Worm (Caenorhabditis elegans) whole organism, L3 larva: Measurements from ENCODE around the gene Y46G5A.14.

ENCODE experiments used
- R02D3.7 ChIP-seq: fragments of 150-350 bp; optimal IDR thresholded peaks from 2 replicates; lab custom pipeline; 2014; ENCODE audit warnings: missing biosample characterization, missing genetic modification characterization
- aly-2 ChIP-seq: fragments of 150-350 bp; optimal IDR thresholded peaks from 2 replicates; lab custom pipeline; 2014; ENCODE audit warnings: missing biosample characterization, missing genetic modification characterization
- ama-1 ChIP-seq: fragments of 150-350 bp; optimal IDR thresholded peaks from 2 replicates; lab custom pipeline; 2018
- ceh-16 ChIP-seq: sonication (generic microtip); optimal IDR thresholded peaks from 2 replicates; lab custom pipeline; 2017; ENCODE audit warnings: missing biosample characterization, missing genetic modification characterization
- ceh-28 ChIP-seq: fragments of 150-350 bp; optimal IDR thresholded peaks from 2 replicates; lab custom pipeline; 2014; ENCODE audit warnings: missing biosample characterization, missing genetic modification reagents, missing genetic modification characterization
- ceh-9 ChIP-seq: sonication (generic microtip); optimal IDR thresholded peaks from 2 replicates; lab custom pipeline; 2018; ENCODE audit warnings: missing biosample characterization, missing genetic modification characterization
- daf-12 ChIP-seq: fragments of 150-350 bp; optimal IDR thresholded peaks from 2 replicates; lab custom pipeline; 2014; ENCODE audit warnings: missing biosample characterization, missing genetic modification reagents, missing genetic modification characterization
- egl-27 ChIP-seq: sonication (generic microtip); optimal IDR thresholded peaks from 4 replicates; lab custom pipeline; 2017; ENCODE audit warnings: missing biosample characterization, missing genetic modification reagents, missing genetic modification characterization
- egl-5 ChIP-seq: fragments of 150-350 bp; optimal IDR thresholded peaks from 2 replicates; lab custom pipeline; 2017; ENCODE audit warnings: missing biosample characterization, missing genetic modification reagents, missing genetic modification characterization, inconsistent platforms
- elt-1 ChIP-seq: fragments of 150-350 bp; optimal IDR thresholded peaks from 2 replicates; lab custom pipeline; 2014; ENCODE audit warnings: missing biosample characterization, missing genetic modification characterization
- elt-2 ChIP-seq: sonication (generic microtip); optimal IDR thresholded peaks from 2 replicates; lab custom pipeline; 2016; ENCODE audit warnings: missing genetic modification reagents, mild to moderate bottlenecking, missing genetic modification characterization, missing compliant biosample characterization
- elt-3 ChIP-seq, 3 experiments: fragments of 150-350 bp in 1 of 3; sonication (generic microtip) in 2 of 3; optimal IDR thresholded peaks; 2 replicates in 2 of 3; 4 replicates in 1 of 3; lab custom pipeline; 2014 to 2017; ENCODE audit warnings: missing biosample characterization in 3 of 3, missing genetic modification characterization in 3 of 3
- eor-1 ChIP-seq, 2 experiments: fragments of 150-350 bp; optimal IDR thresholded peaks; 2 replicates each; lab custom pipeline; 2014 to 2018; ENCODE audit warnings: missing biosample characterization in 2 of 2, missing genetic modification characterization in 2 of 2
- fkh-2 ChIP-seq: fragments of 150-350 bp; optimal IDR thresholded peaks from 2 replicates; lab custom pipeline; 2014; ENCODE audit warnings: missing biosample characterization, missing genetic modification reagents, missing genetic modification characterization
- hmg-11 ChIP-seq: sonication (generic microtip); optimal IDR thresholded peaks from 2 replicates; lab custom pipeline; 2016; ENCODE audit warnings: missing genetic modification characterization, missing compliant biosample characterization
- jun-1 ChIP-seq: fragments of 150-350 bp; optimal IDR thresholded peaks from 2 replicates; lab custom pipeline; 2014; ENCODE audit warnings: missing biosample characterization, missing genetic modification reagents, missing genetic modification characterization
- lin-15B ChIP-seq: fragments of 150-350 bp; optimal IDR thresholded peaks from 2 replicates; lab custom pipeline; 2014; ENCODE audit warnings: missing biosample characterization, missing genetic modification characterization
- lin-39 ChIP-seq: fragments of 150-350 bp; optimal IDR thresholded peaks from 2 replicates; lab custom pipeline; 2018; ENCODE audit warnings: missing biosample characterization, missing genetic modification reagents, missing genetic modification characterization
- mdl-1 ChIP-seq: fragments of 150-350 bp; optimal IDR thresholded peaks from 2 replicates; lab custom pipeline; 2014; ENCODE audit warnings: missing biosample characterization, missing genetic modification characterization
- mml-1 ChIP-seq: fragments of 150-350 bp; sonication (generic microtip); optimal IDR thresholded peaks from 3 replicates; lab custom pipeline; 2014; ENCODE audit warnings: missing biosample characterization, missing genetic modification characterization
- nfya-1 ChIP-seq: sonication (generic microtip); optimal IDR thresholded peaks from 2 replicates; lab custom pipeline; 2017; ENCODE audit warnings: missing genetic modification characterization, mild to moderate bottlenecking, missing compliant biosample characterization, antibody characterized with exemption, moderate library complexity; ENCODE audit not compliant: insufficient read depth
- nhr-11 ChIP-seq: fragments of 150-350 bp; optimal IDR thresholded peaks from 2 replicates; lab custom pipeline; 2014; ENCODE audit warnings: missing biosample characterization, missing genetic modification characterization
- nhr-12 ChIP-seq: fragments of 150-350 bp; optimal IDR thresholded peaks from 2 replicates; lab custom pipeline; 2014; ENCODE audit warnings: missing biosample characterization, missing genetic modification characterization
- nhr-23 ChIP-seq: fragments of 150-350 bp; optimal IDR thresholded peaks from 2 replicates; lab custom pipeline; 2014; ENCODE audit warnings: missing biosample characterization, missing genetic modification reagents, missing genetic modification characterization
- nhr-237 ChIP-seq: fragments of 150-350 bp; optimal IDR thresholded peaks from 2 replicates; lab custom pipeline; 2014; ENCODE audit warnings: missing biosample characterization, missing genetic modification characterization
- nhr-25 ChIP-seq: sonication (generic microtip); optimal IDR thresholded peaks from 2 replicates; lab custom pipeline; 2017; ENCODE audit warnings: missing biosample characterization, missing genetic modification characterization
- nhr-28 ChIP-seq: fragments of 150-350 bp; optimal IDR thresholded peaks from 2 replicates; lab custom pipeline; 2014; ENCODE audit warnings: missing biosample characterization, missing genetic modification characterization
- nhr-43 ChIP-seq: sonication (generic microtip); optimal IDR thresholded peaks from 2 replicates; lab custom pipeline; 2016; ENCODE audit warnings: mild to moderate bottlenecking, missing genetic modification characterization, missing compliant biosample characterization; ENCODE audit not compliant: poor library complexity, severe bottlenecking
- nhr-67 ChIP-seq: fragments of 150-350 bp; optimal IDR thresholded peaks from 2 replicates; lab custom pipeline; 2014; ENCODE audit warnings: missing biosample characterization, missing genetic modification characterization
- nhr-76 ChIP-seq: fragments of 150-350 bp; sonication (generic microtip); optimal IDR thresholded peaks from 5 replicates; lab custom pipeline; 2014; ENCODE audit warnings: missing biosample characterization, missing genetic modification characterization
- pha-4 ChIP-seq: fragments of 150-350 bp; optimal IDR thresholded peaks from 2 replicates; lab custom pipeline; 2014; ENCODE audit warnings: missing biosample characterization, missing genetic modification reagents, missing genetic modification characterization
- sea-2 ChIP-seq: fragments of 150-350 bp; sonication (generic microtip); optimal IDR thresholded peaks from 4 replicates; lab custom pipeline; 2014; ENCODE audit warnings: missing biosample characterization, missing genetic modification reagents, missing genetic modification characterization
- skn-1 ChIP-seq: fragments of 150-350 bp; optimal IDR thresholded peaks from 2 replicates; lab custom pipeline; 2014; ENCODE audit warnings: missing biosample characterization, missing genetic modification characterization
- snpc-4 ChIP-seq: fragments of 150-350 bp; optimal IDR thresholded peaks from 2 replicates; lab custom pipeline; 2014; ENCODE audit warnings: missing biosample characterization, missing genetic modification characterization
- tbx-2 ChIP-seq: sonication (generic microtip); optimal IDR thresholded peaks from 2 replicates; lab custom pipeline; 2016; ENCODE audit warnings: mild to moderate bottlenecking, missing genetic modification characterization, missing compliant biosample characterization
- unc-62 ChIP-seq: fragments of 150-350 bp; sonication (generic microtip); optimal IDR thresholded peaks from 4 replicates; lab custom pipeline; 2014; ENCODE audit warnings: missing biosample characterization, missing genetic modification reagents, missing genetic modification characterization
- ztf-4 ChIP-seq: fragments of 150-350 bp; optimal IDR thresholded peaks from 2 replicates; lab custom pipeline; 2014; ENCODE audit warnings: missing biosample characterization, missing genetic modification characterization

Gene Y46G5A.14

ce11 chrII:12798814-12799213 lies 24.3 kb downstream of the Y46G5A.14 start (continued):
- peak; percentile 80 for TF ChIP-seq ztf-4 (tag; lab: Kevin White, UChicago)
- peak; percentile 49 for TF ChIP-seq R02D3.7 (tag; lab: Kevin White, UChicago)
- TF ChIP-seq nhr-12 (tag; lab: Kevin White, UChicago) = no peak
- peak; percentile 87 for TF ChIP-seq nhr-23 (tag; lab: Kevin White, UChicago)
- peak; percentile 90 for TF ChIP-seq nfya-1 (tag; lab: Kevin White, UChicago)
- no peak for TF ChIP-seq unc-62
- TF ChIP-seq eor-1 (tag; optimal IDR thresholded peaks at IDR 0.05; lab: Kevin White, UChicago) = no peak
- TF ChIP-seq nhr-11 (tag; lab: Kevin White, UChicago) = peak; percentile 69
- TF ChIP-seq lin-15B (tag; lab: Kevin White, UChicago) = peak; percentile 24

- TF ChIP-seq nhr-76 (tag; lab: Kevin White, UChicago) = no peak
- no peak for TF ChIP-seq nhr-25 (tag; lab: Kevin White, UChicago)
- TF ChIP-seq nhr-67 (tag; lab: Kevin White, UChicago) = no peak
- TF ChIP-seq nfya-1 (tag; lab: Kevin White, UChicago) = no peak
- no peak for TF ChIP-seq unc-62
- no peak for TF ChIP-seq ceh-28 (tag; lab: Kevin White, UChicago)
- TF ChIP-seq mdl-1 (tag; lab: Kevin White, UChicago) = no peak
- no peak for TF ChIP-seq eor-1 (tag; optimal IDR thresholded peaks at IDR 0.05; lab: Kevin White, UChicago)
- no peak for TF ChIP-seq lin-15B (tag; lab: Kevin White, UChicago)
- no peak for TF ChIP-seq elt-3 (tag; optimal IDR thresholded peaks at IDR 0.05; lab: Kevin White, UChicago)
- TF ChIP-seq hmg-11 = no peak
- no peak for TF ChIP-seq daf-12 (tag; lab: Kevin White, UChicago)
- TF ChIP-seq ama-1 (lab: Kevin White, UChicago) = no peak
- no peak for TF ChIP-seq egl-27 (tag; lab: Kevin White, UChicago)
- no peak for TF ChIP-seq aly-2 (tag; lab: Kevin White, UChicago)
- TF ChIP-seq nhr-28 (tag; lab: Kevin White, UChicago) = no peak
- no peak for TF ChIP-seq sea-2 (GFP tag; lab: Kevin White, UChicago)
- TF ChIP-seq snpc-4 (tag; lab: Kevin White, UChicago) = no peak
- TF ChIP-seq tbx-2 (tag; lab: Kevin White, UChicago) = no peak
- TF ChIP-seq mml-1 = no peak
These were observed 24.9 kb downstream of the Y46G5A.14 start for ce11 chrII:12799364-12799763.

- TF ChIP-seq nhr-43 (peak; percentile 7), pha-4 (tag; lab: Kevin White, UChicago) (peak; percentile 18), nhr-11 (tag; lab: Kevin White, UChicago) (peak; percentile 43), aly-2 (tag; lab: Kevin White, UChicago) (no peak), egl-5 (tag; lab: Kevin White, UChicago) (no peak), nfya-1 (tag; lab: Kevin White, UChicago) (peak; percentile 32), sea-2 (GFP tag; lab: Kevin White, UChicago) (no peak), elt-1 (tag; lab: Kevin White, UChicago) (no peak), lin-15B (tag; lab: Kevin White, UChicago) (peak; percentile 0), lin-39 (tag; lab: Kevin White, UChicago) (no peak), nhr-23 (tag; lab: Kevin White, UChicago) (peak; percentile 18), elt-2 (tag; lab: Kevin White, UChicago) (peak; percentile 15), ceh-16 (tag; lab: Kevin White, UChicago) (no peak)
These were observed 25.5 kb downstream of the Y46G5A.14 start for ce11 chrII:12799927-12800522.

- TF ChIP-seq eor-1 (tag; optimal IDR thresholded peaks at IDR 0.05; lab: Kevin White, UChicago) (no peak), nhr-23 (tag; lab: Kevin White, UChicago) (no peak), nhr-11 (tag; lab: Kevin White, UChicago) (no peak), mml-1 (no peak), nhr-237 (tag; lab: Kevin White, UChicago) (no peak), elt-1 (tag; lab: Kevin White, UChicago) (no peak), sea-2 (GFP tag; lab: Kevin White, UChicago) (no peak), jun-1 (tag; lab: Kevin White, UChicago) (no peak), skn-1 (tag; lab: Kevin White, UChicago) (no peak), unc-62 (no peak), snpc-4 (tag; lab: Kevin White, UChicago) (no peak), elt-2 (tag; lab: Kevin White, UChicago) (no peak), fkh-2 (tag; lab: Kevin White, UChicago) (no peak), egl-5 (tag; lab: Kevin White, UChicago) (no peak), mdl-1 (tag; lab: Kevin White, UChicago) (no peak), ceh-9 (tag; lab: Kevin White, UChicago) (no peak)
- TF ChIP-seq, all 47 proteins: peak for 0
These were observed 30.7 kb downstream of the Y46G5A.14 start, which contains the start of the genes Y46G5A.18 and Y46G5A.47 for ce11 chrII:12805161-12805560. TSS of gene Y46G5A.18 (minus strand) at chrII:12805261. TSS of gene Y46G5A.47 (minus strand) at chrII:12805306.
